Fruit fly (Drosophila melanogaster): ENCODE measurements around the gene Cyt-c-d.

Cyt-c-d gene

DNA sequence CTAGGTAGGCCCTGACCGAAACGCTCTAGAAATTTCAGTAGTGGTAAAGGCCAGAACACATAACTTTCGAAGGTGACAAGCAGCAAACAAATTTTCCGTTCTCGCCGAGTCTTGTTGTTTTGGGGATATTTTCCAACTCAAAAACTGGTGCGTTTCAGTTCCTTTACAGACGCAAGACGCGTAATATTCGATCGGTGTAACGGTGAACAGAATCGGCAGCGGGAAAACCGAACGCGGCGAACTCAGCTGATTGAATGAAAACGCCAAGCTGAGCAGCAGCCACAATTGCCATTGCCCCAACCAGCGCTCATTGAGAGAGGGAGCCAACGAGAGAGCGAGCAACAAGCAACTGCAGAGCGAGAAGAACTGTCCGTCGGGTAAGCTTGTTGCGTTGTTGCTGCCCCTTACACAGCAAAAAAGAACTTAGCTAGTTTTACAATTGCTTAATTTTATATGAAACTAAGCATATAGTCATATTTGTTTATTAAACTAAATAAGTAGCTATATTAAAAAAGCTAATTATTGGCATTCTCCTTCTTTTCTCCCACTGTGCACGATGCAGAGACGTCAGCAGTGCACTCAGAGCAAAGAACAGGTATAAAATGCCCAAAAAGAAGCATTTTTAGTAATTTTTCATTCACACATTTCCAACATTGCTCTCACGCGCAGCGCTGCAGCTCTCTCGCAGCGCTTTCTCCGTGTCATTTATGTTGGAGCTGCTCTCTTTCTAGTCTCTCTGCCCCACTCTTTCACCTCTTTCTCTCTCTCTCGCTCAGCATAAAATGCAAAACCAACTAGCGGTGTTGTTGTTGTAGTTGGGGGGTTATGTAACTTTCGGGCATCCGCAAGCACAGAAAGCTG lies at the start of gene Cyt-c-d, which contains the start of gene CG31808 (continued):
- TF ChIP-seq ss (GFP tag; optimal IDR thresholded peaks at IDR 0.05), result peak; percentile 91
- TF ChIP-seq CG32006 (GFP tag; optimal IDR thresholded peaks at IDR 0.05), result peak; percentile 99
- TF ChIP-seq CG3032 (tag; optimal IDR thresholded peaks at IDR 0.05), result peak; percentile 94
- peak; percentile 97 for TF ChIP-seq Sox102F (GFP tag; optimal IDR thresholded peaks at IDR 0.05)
- peak; percentile 85 for TF ChIP-seq Blimp-1 (GFP tag; optimal IDR thresholded peaks at IDR 0.05)
- TF ChIP-seq pdm3 (GFP tag; optimal IDR thresholded peaks at IDR 0.05), result peak; percentile 98
- peak; percentile 88 for TF ChIP-seq Eip93F (GFP tag; optimal IDR thresholded peaks at IDR 0.05)
- peak; percentile 97 for TF ChIP-seq topi (GFP tag; optimal IDR thresholded peaks at IDR 0.05)
- TF ChIP-seq salr (GFP tag; optimal IDR thresholded peaks at IDR 0.05), result peak; percentile 82 to 98

DNA sequence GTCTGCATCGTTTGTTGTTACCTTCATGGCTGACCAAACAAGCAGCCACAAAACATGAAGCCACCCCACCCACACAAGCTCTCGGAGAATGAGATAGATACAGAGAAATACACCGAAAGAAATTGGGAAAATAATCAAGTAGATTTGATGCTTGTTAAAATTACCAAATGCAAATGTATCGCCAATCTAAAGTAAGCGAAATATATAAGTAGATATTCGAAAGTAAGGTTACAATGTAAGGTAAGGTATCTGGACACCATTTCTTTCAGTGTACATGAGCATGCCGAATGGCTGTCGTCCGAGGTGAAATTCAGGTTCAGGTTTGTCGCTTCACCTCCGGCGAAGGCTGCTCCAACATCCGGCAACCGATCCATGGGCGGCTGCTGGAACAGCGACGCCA lies 43.4 kb upstream of the Cyt-c-d start:
- TF ChIP-seq CG10631 (GFP tag; optimal IDR thresholded peaks at IDR 0.05) (peak; percentile 9), CG3032 (tag; optimal IDR thresholded peaks at IDR 0.05) (peak; percentile 29), CG4318 (GFP tag; optimal IDR thresholded peaks at IDR 0.05) (peak; percentile 27), spab (GFP tag; optimal IDR thresholded peaks at IDR 0.05) (peak; percentile 33), CG8119 (GFP tag; IDR thresholded peaks at IDR 0.05) (0 out of 3 replicates have a peak, but pooled peaks have one; percentile 43), OdsH (GFP tag; optimal IDR thresholded peaks at IDR 0.05) (no peak), CG15336 (GFP tag; IDR thresholded peaks at IDR 0.05) (peak; percentile 67), cyc (GFP tag; optimal IDR thresholded peaks at IDR 0.05) (no peak), CG6163 (GFP tag; IDR thresholded peaks at IDR 0.05) (peak; percentile 59; the same call in 1 of the 3 replicates), Hr4 (GFP tag; optimal IDR thresholded peaks at IDR 0.05) (peak; percentile 31), CG8632 (GFP tag; optimal IDR thresholded peaks at IDR 0.05) (no peak), fkh (GFP tag; optimal IDR thresholded peaks at IDR 0.05) (no peak), CG6808 (GFP tag; optimal IDR thresholded peaks at IDR 0.05) (peak; percentile 28), salr (GFP tag; optimal IDR thresholded peaks at IDR 0.05) (peak; percentile 16 to 20), Hr38 (GFP tag; optimal IDR thresholded peaks at IDR 0.05) (no peak), Ets96B (tag; optimal IDR thresholded peaks at IDR 0.05) (no peak), Hr39 (GFP tag; optimal IDR thresholded peaks at IDR 0.05) (no peak), Ets21C (GFP tag; optimal IDR thresholded peaks at IDR 0.05) (no peak), CG6276 (GFP tag; optimal IDR thresholded peaks at IDR 0.05) (no peak), ss (GFP tag; optimal IDR thresholded peaks at IDR 0.05) (no peak), Smox (GFP tag; optimal IDR thresholded peaks at IDR 0.05) (no peak), CG11762 (GFP tag; optimal IDR thresholded peaks at IDR 0.05; ENCODE audit: insufficient read depth) (no peak), Eip93F (GFP tag; optimal IDR thresholded peaks at IDR 0.05) (no peak), CG10669 (GFP tag; optimal IDR thresholded peaks at IDR 0.05) (peak; percentile 36), CG9139 (GFP tag; optimal IDR thresholded peaks at IDR 0.05) (no peak), CG16779 (tag; optimal IDR thresholded peaks at IDR 0.05) (no peak), CG6792 (GFP tag; optimal IDR thresholded peaks at IDR 0.05) (no peak), svp (GFP tag) (no peak), Met (GFP tag; optimal IDR thresholded peaks at IDR 0.05) (no peak), CG7368 (GFP tag; optimal IDR thresholded peaks at IDR 0.05) (no peak), Blimp-1 (GFP tag; optimal IDR thresholded peaks at IDR 0.05) (no peak), achi (GFP tag; optimal IDR thresholded peaks at IDR 0.05) (peak; percentile 27), Eip78C (GFP tag) (peak; percentile 50), lz (GFP tag; optimal IDR thresholded peaks at IDR 0.05) (no peak), CG31627 (GFP tag; optimal IDR thresholded peaks at IDR 0.05) (no peak), pdm3 (GFP tag; optimal IDR thresholded peaks at IDR 0.05) (peak; percentile 17), Gug (GFP tag; IDR thresholded peaks at IDR 0.05) (peak; percentile 33; the same call in 1 of the 2 replicates), CG3919 (GFP tag; optimal IDR thresholded peaks at IDR 0.05) (peak; percentile 33), dac (GFP tag; optimal IDR thresholded peaks at IDR 0.05) (no peak), CG11294 (GFP tag; IDR thresholded peaks at IDR 0.05) (peak; percentile 52; the same call in 1 of the 2 replicates), Sox102F (GFP tag; optimal IDR thresholded peaks at IDR 0.05) (no peak), CG6854 (GFP tag; optimal IDR thresholded peaks at IDR 0.05) (no peak), eg (GFP tag; IDR thresholded peaks at IDR 0.05) (peak; percentile 74), Eip75B (GFP tag; optimal IDR thresholded peaks at IDR 0.05) (peak; percentile 38), vri (GFP tag; optimal IDR thresholded peaks at IDR 0.05) (no peak)
